Fruit fly (Drosophila melanogaster) whole organism, embryonic: Measurements from ENCODE around the gene CG7295.

ENCODE experiments used
- Adf1 ChIP-seq: fragments of 200-800 bp; sonication (Bioruptor generic); IDR thresholded peaks from 2 replicates; pipeline ENCODE4 v1.3.6; 2022; ENCODE audit warnings: missing biosample characterization, missing genetic modification characterization
- BtbVII ChIP-seq: fragments of 200-800 bp; sonication (Bioruptor generic); optimal IDR thresholded peaks from 3 replicates; lab custom pipeline; 2017; ENCODE audit warnings: missing biosample characterization, mild to moderate bottlenecking, missing genetic modification characterization
- CG10267 ChIP-seq: fragments of 200-800 bp; sonication (Bioruptor generic); optimal IDR thresholded peaks from 2 replicates; lab custom pipeline; 2018; ENCODE audit warnings: missing biosample characterization, mild to moderate bottlenecking, missing genetic modification characterization, moderate library complexity
- CG10431 ChIP-seq: fragments of 200-800 bp; sonication (Bioruptor generic); optimal IDR thresholded peaks from 3 replicates; lab custom pipeline; 2018; ENCODE audit warnings: missing biosample characterization, mild to moderate bottlenecking, missing genetic modification characterization
- CG11085 ChIP-seq: fragments of 200-800 bp; sonication (Bioruptor generic); IDR thresholded peaks from 2 replicates; pipeline ENCODE4 v1.3.6; 2022; ENCODE audit warnings: missing biosample characterization, missing genetic modification characterization
- CG11093 ChIP-seq: fragments of 200-800 bp; sonication (Bioruptor generic); IDR thresholded peaks from 3 replicates; pipeline ENCODE4 v1.3.6; 2022; ENCODE audit warnings: missing biosample characterization, missing genetic modification characterization
- CG12769 ChIP-seq: fragments of 200-800 bp; sonication (Bioruptor generic); optimal IDR thresholded peaks from 2 replicates; lab custom pipeline; 2019; ENCODE audit warnings: missing biosample characterization, mild to moderate bottlenecking, missing genetic modification characterization, moderate library complexity
- CG13894 ChIP-seq: fragments of 200-800 bp; sonication (Bioruptor generic); optimal IDR thresholded peaks from 3 replicates; lab custom pipeline; 2018; ENCODE audit warnings: missing biosample characterization, mild to moderate bottlenecking, missing genetic modification characterization, moderate library complexity
- CG15073 ChIP-seq: fragments of 200-800 bp; sonication (Bioruptor generic); optimal IDR thresholded peaks from 2 replicates; lab custom pipeline; 2016; ENCODE audit warnings: missing biosample characterization, missing genetic modification characterization
- CG16779 ChIP-seq: fragments of 200-800 bp; sonication (Bioruptor generic); IDR thresholded peaks from 2 replicates; pipeline ENCODE4 v1.3.6; 2022; ENCODE audit warnings: missing biosample characterization, missing genetic modification characterization
- CG17359 ChIP-seq: fragments of 200-800 bp; sonication (Bioruptor generic); optimal IDR thresholded peaks from 3 replicates; lab custom pipeline; 2018; ENCODE audit warnings: missing biosample characterization, mild to moderate bottlenecking, missing genetic modification characterization, moderate library complexity
- CG17612 ChIP-seq: fragments of 200-800 bp; sonication (Bioruptor generic); IDR thresholded peaks from 2 replicates; pipeline ENCODE4 v1.3.6; 2022; ENCODE audit warnings: missing biosample characterization, missing genetic modification characterization
- CG17829 ChIP-seq: fragments of 200-800 bp; optimal IDR thresholded peaks from 2 replicates; lab custom pipeline; 2019; ENCODE audit warnings: missing biosample characterization, mild to moderate bottlenecking, missing genetic modification characterization, moderate library complexity
- CG1832 ChIP-seq: fragments of 200-800 bp; sonication (Bioruptor generic); optimal IDR thresholded peaks from 2 replicates; lab custom pipeline; 2017; ENCODE audit warnings: missing biosample characterization, mild to moderate bottlenecking, missing genetic modification characterization, inconsistent platforms
- CG2678 ChIP-seq: fragments of 200-800 bp; sonication (Bioruptor generic); optimal IDR thresholded peaks from 3 replicates; lab custom pipeline; 2019; ENCODE audit warnings: missing biosample characterization, mild to moderate bottlenecking, missing genetic modification characterization, moderate library complexity
- CG31224 ChIP-seq: fragments of 200-800 bp; sonication (Bioruptor generic); IDR thresholded peaks from 2 replicates; pipeline ENCODE4 v1.3.6; 2022; ENCODE audit warnings: missing biosample characterization, missing genetic modification characterization
- CG32532 ChIP-seq: fragments of 200-800 bp; sonication (Bioruptor generic); IDR thresholded peaks from 2 replicates; pipeline ENCODE4 v1.3.6; 2022; ENCODE audit warnings: missing biosample characterization, missing genetic modification characterization
- CG4404 ChIP-seq: fragments of 200-800 bp; sonication (Bioruptor generic); IDR thresholded peaks from 2 replicates; pipeline ENCODE4 v1.3.6; 2022; ENCODE audit warnings: missing biosample characterization, missing genetic modification characterization
- CG4730 ChIP-seq: fragments of 200-800 bp; sonication (Bioruptor generic); IDR thresholded peaks from 2 replicates; pipeline ENCODE4 v1.3.6; 2022; ENCODE audit warnings: missing biosample characterization, missing genetic modification characterization
- CG7839 ChIP-seq: fragments of 200-800 bp; sonication (Bioruptor generic); optimal IDR thresholded peaks from 3 replicates; lab custom pipeline; 2018; ENCODE audit warnings: missing biosample characterization, mild to moderate bottlenecking, missing genetic modification characterization, moderate library complexity
- CG9876 ChIP-seq: fragments of 200-800 bp; sonication (Bioruptor generic); optimal IDR thresholded peaks from 2 replicates; lab custom pipeline; 2016; ENCODE audit warnings: missing biosample characterization, missing genetic modification characterization
- D ChIP-seq, 2 experiments: fragments of 200-800 bp in 1 of 2; fragments of >200 bp in 1 of 2; sonication (Bioruptor generic) in 1 of 2; optimal IDR thresholded peaks; 2 replicates in 1 of 2; 3 replicates in 1 of 2; lab custom pipeline; 2017; ENCODE audit warnings: mild to moderate bottlenecking in 1 of 2, missing biosample characterization in 1 of 2, missing genetic modification characterization in 1 of 2, missing genetic modification reagents in 1 of 2
- D19B ChIP-seq: fragments of 200-800 bp; sonication (Bioruptor generic); optimal IDR thresholded peaks from 2 replicates; lab custom pipeline; 2017; ENCODE audit warnings: missing biosample characterization, mild to moderate bottlenecking, missing genetic modification characterization
- ERR ChIP-seq: fragments of 200-800 bp; sonication (Bioruptor generic); optimal IDR thresholded peaks from 2 replicates; lab custom pipeline; 2016; ENCODE audit warnings: missing biosample characterization, missing genetic modification characterization
- Fer2 ChIP-seq: fragments of 200-800 bp; sonication (Bioruptor generic); optimal IDR thresholded peaks from 2 replicates; lab custom pipeline; 2018; ENCODE audit warnings: missing biosample characterization, mild to moderate bottlenecking, missing genetic modification characterization, moderate library complexity
- Hand ChIP-seq: fragments of 200-800 bp; sonication (Bioruptor generic); optimal IDR thresholded peaks from 2 replicates; lab custom pipeline; 2017; ENCODE audit warnings: mild to moderate bottlenecking, missing biosample characterization, missing genetic modification reagents, missing genetic modification characterization
- Hmr ChIP-seq: fragments of 200-800 bp; sonication (Bioruptor generic); optimal IDR thresholded peaks from 3 replicates; lab custom pipeline; 2017; ENCODE audit warnings: mild to moderate bottlenecking, missing biosample characterization, missing genetic modification reagents, missing genetic modification characterization
- Max ChIP-seq: fragments of 200-800 bp; sonication (Bioruptor generic); optimal IDR thresholded peaks from 2 replicates; lab custom pipeline; 2016; ENCODE audit warnings: missing biosample characterization, mild to moderate bottlenecking, missing genetic modification characterization
- Med ChIP-seq: fragments of 200-800 bp; sonication (Bioruptor generic); peaks from one replicate; lab custom pipeline; 2016; ENCODE audit warnings: missing biosample characterization, missing genetic modification characterization, mild to moderate bottlenecking, inconsistent platforms, moderate library complexity
- Nf-YA ChIP-seq: fragments of 200-800 bp; sonication (Bioruptor generic); IDR thresholded peaks from 2 replicates; pipeline ENCODE4 v1.3.6; 2022; ENCODE audit warnings: missing biosample characterization, missing genetic modification characterization
- Optix ChIP-seq: fragments of 200-800 bp; sonication (Bioruptor generic); IDR thresholded peaks from 3 replicates; pipeline ENCODE4 v1.3.6; 2022; ENCODE audit warnings: missing biosample characterization, missing genetic modification characterization
- Poxn ChIP-seq: fragments of 200-800 bp; sonication (Bioruptor generic); IDR thresholded peaks from 2 replicates; pipeline ENCODE4 v1.3.6; 2022; ENCODE audit warnings: missing biosample characterization, missing genetic modification characterization
- Sox102F ChIP-seq: fragments of 200-800 bp; sonication (Bioruptor generic); optimal IDR thresholded peaks from 2 replicates; lab custom pipeline; 2018; ENCODE audit warnings: missing biosample characterization, mild to moderate bottlenecking, missing genetic modification characterization, moderate library complexity
- Xbp1 ChIP-seq: fragments of 200-800 bp; sonication (Bioruptor generic); optimal IDR thresholded peaks from 3 replicates; lab custom pipeline; 2016; ENCODE audit warnings: missing biosample characterization, mild to moderate bottlenecking, missing genetic modification characterization
- Xrp1 ChIP-seq: fragments of 200-800 bp; sonication (Bioruptor generic); IDR thresholded peaks from 2 replicates; pipeline ENCODE4 v1.3.6; 2022; ENCODE audit warnings: missing biosample characterization, missing genetic modification characterization
- bsh ChIP-seq, 2 experiments: fragments of 200-800 bp; sonication (Bioruptor generic); optimal IDR thresholded peaks; 2 replicates each; lab custom pipeline; 2017 to 2018; ENCODE audit warnings: mild to moderate bottlenecking in 2 of 2, missing biosample characterization in 2 of 2, missing genetic modification characterization in 2 of 2, moderate library complexity in 1 of 2
- chm ChIP-seq: fragments of 200-800 bp; sonication (Bioruptor generic); IDR thresholded peaks from 2 replicates; pipeline ENCODE4 v1.3.6; 2022; ENCODE audit warnings: missing biosample characterization, missing genetic modification characterization
- eve ChIP-seq, 2 experiments: fragments of >200 bp; optimal IDR thresholded peaks; 2 replicates each; lab custom pipeline; 2017; ENCODE audit warnings: missing biosample characterization in 2 of 2, missing genetic modification characterization in 2 of 2
- fu2 ChIP-seq: fragments of 200-800 bp; sonication (Bioruptor generic); optimal IDR thresholded peaks from 2 replicates; lab custom pipeline; 2016; ENCODE audit warnings: missing biosample characterization, missing genetic modification characterization
- grn ChIP-seq: fragments of 200-800 bp; sonication (Bioruptor generic); optimal IDR thresholded peaks from 3 replicates; lab custom pipeline; 2017; ENCODE audit warnings: missing biosample characterization, missing genetic modification characterization
- hb ChIP-seq: fragments of 200-800 bp; sonication (Bioruptor generic); IDR thresholded peaks from 3 replicates; pipeline ENCODE4 v1.3.6; 2022; ENCODE audit warnings: missing biosample characterization, missing genetic modification characterization; ENCODE audit not compliant: partially characterized antibody
- hth ChIP-seq: fragments of >200 bp; optimal IDR thresholded peaks from 2 replicates; lab custom pipeline; 2017; ENCODE audit warnings: inconsistent platforms
- p53 ChIP-seq: fragments of 200-800 bp; sonication (Bioruptor generic); optimal IDR thresholded peaks from 2 replicates; lab custom pipeline; 2016; ENCODE audit warnings: missing biosample characterization, missing genetic modification characterization
- pum ChIP-seq: fragments of 200-800 bp; sonication (Bioruptor generic); optimal IDR thresholded peaks from 2 replicates; lab custom pipeline; 2016; ENCODE audit warnings: missing biosample characterization, missing genetic modification characterization
- repo ChIP-seq: fragments of 200-800 bp; sonication (Bioruptor generic); optimal IDR thresholded peaks from 2 replicates; lab custom pipeline; 2016; ENCODE audit warnings: missing biosample characterization, missing genetic modification characterization
- rib ChIP-seq: fragments of 200-800 bp; sonication (Bioruptor generic); IDR thresholded peaks from 2 replicates; pipeline ENCODE4 v1.3.6; 2022; ENCODE audit warnings: missing biosample characterization, missing genetic modification characterization
- sim ChIP-seq: fragments of 200-800 bp; sonication (Bioruptor generic); IDR thresholded peaks from 2 replicates; pipeline ENCODE4 v1.3.6; 2022; ENCODE audit warnings: missing biosample characterization, missing genetic modification characterization
- tgo ChIP-seq: fragments of 200-800 bp; sonication (Bioruptor generic); IDR thresholded peaks from 3 replicates; pipeline ENCODE4 v1.3.6; 2022; ENCODE audit warnings: missing biosample characterization, missing genetic modification characterization
- tna ChIP-seq: fragments of 200-800 bp; sonication (Bioruptor generic); IDR thresholded peaks from 2 replicates; pipeline ENCODE4 v1.3.6; 2022; ENCODE audit warnings: missing biosample characterization, missing genetic modification characterization; ENCODE audit not compliant: partially characterized antibody
- usp ChIP-seq: fragments of >200 bp; optimal IDR thresholded peaks from 2 replicates; lab custom pipeline; 2017; ENCODE audit warnings: missing biosample characterization, missing genetic modification characterization

The CG7295 gene

dm6 chr2L:1884409-1885082, 14.9 kb downstream of the CG7295 start, which contains the start of gene Wdr62 (continued):
- TF ChIP-seq CG10267 (tag; lab: Kevin White, UChicago), result peak; percentile 68
- TF ChIP-seq usp (GFP tag; lab: Kevin White, UChicago), result no peak
- TF ChIP-seq CG1832 (GFP tag; lab: Kevin White, UChicago), result no peak
- peak; percentile 74 for TF ChIP-seq CG12769 (tag; lab: Kevin White, UChicago)
- TF ChIP-seq CG11093 (GFP tag; lab: Robert Waterston, UW), result no peak
- peak; percentile 23 for TF ChIP-seq Max (GFP tag; lab: Kevin White, UChicago)
- peak; percentile 18 for TF ChIP-seq D (optimal IDR thresholded peaks at IDR 0.05; lab: Kevin White, UChicago)
- no peak for TF ChIP-seq D (GFP tag; optimal IDR thresholded peaks at IDR 0.05; lab: Kevin White, UChicago)
- TF ChIP-seq CG16779 (GFP tag; lab: Robert Waterston, UW), result 0 out of 2 replicates have a peak, but pooled peaks have one; percentile 13
- TF ChIP-seq rib (GFP tag; lab: Robert Waterston, UW), result peak; percentile 91
- peak; percentile 80 for TF ChIP-seq CG17829 (tag; lab: Kevin White, UChicago)
- TF ChIP-seq Med, result peak; percentile 94
- TF ChIP-seq hth, result no peak
- TF ChIP-seq CG13894 (tag; lab: Kevin White, UChicago), result peak; percentile 78
- TF ChIP-seq grn (GFP tag; lab: Kevin White, UChicago), result peak; percentile 22
- TF ChIP-seq chm (GFP tag; lab: Robert Waterston, UW), result peak; percentile 83
- TF ChIP-seq CG2678 (tag; lab: Kevin White, UChicago), result peak; percentile 60
- TF ChIP-seq p53 (GFP tag; lab: Kevin White, UChicago), result peak; percentile 18
- no peak for TF ChIP-seq eve (GFP tag; optimal IDR thresholded peaks at IDR 0.05; lab: Kevin White, UChicago)
- peak; percentile 56 for TF ChIP-seq Hand (GFP tag; lab: Kevin White, UChicago)
- TF ChIP-seq Hmr (GFP tag; lab: Kevin White, UChicago), result peak; percentile 88
- TF ChIP-seq CG11085 (GFP tag; lab: Robert Waterston, UW), result no peak
- no peak for TF ChIP-seq CG4730 (GFP tag; lab: Robert Waterston, UW)
- peak; percentile 48 for TF ChIP-seq ERR (GFP tag; lab: Kevin White, UChicago)
- peak; percentile 16 for TF ChIP-seq CG7839 (tag; lab: Kevin White, UChicago)
- peak; percentile 41 for TF ChIP-seq Xbp1 (GFP tag; lab: Kevin White, UChicago)
- TF ChIP-seq tgo (GFP tag; lab: Robert Waterston, UW), result no peak
- no peak for TF ChIP-seq Nf-YA (GFP tag; lab: Robert Waterston, UW)
- no peak for TF ChIP-seq CG10431 (GFP tag; lab: Kevin White, UChicago)
- TF ChIP-seq CG9876 (GFP tag; lab: Kevin White, UChicago), result peak; percentile 16
- peak; percentile 11 for TF ChIP-seq pum
- TF ChIP-seq CG32532, result peak; percentile 54; the same call in 1 of the 2 replicates
- TF ChIP-seq hb, result no peak
- no peak for TF ChIP-seq Fer2 (tag; lab: Kevin White, UChicago)
- no peak for TF ChIP-seq CG4404 (GFP tag; lab: Robert Waterston, UW)
- TF ChIP-seq CG17612, result no peak
- peak; percentile 68 for TF ChIP-seq repo (GFP tag; lab: Kevin White, UChicago)
- TF ChIP-seq CG15073 (GFP tag; lab: Kevin White, UChicago), result no peak
- TF ChIP-seq Poxn (GFP tag; lab: Robert Waterston, UW), result no peak
- no peak for TF ChIP-seq CG17359 (tag; lab: Kevin White, UChicago)
- peak; percentile 75 for TF ChIP-seq Adf1
- no peak for TF ChIP-seq sim
- TF ChIP-seq tna (GFP tag; lab: Robert Waterston, UW), result no peak; the same call in none of the 2 replicates
- TF ChIP-seq fu2 (GFP tag; lab: Kevin White, UChicago), result peak; percentile 35
- TF ChIP-seq CG31224 (GFP tag; lab: Robert Waterston, UW), result no peak
- peak; percentile 24 for TF ChIP-seq Sox102F (GFP tag; lab: Kevin White, UChicago)
- TF ChIP-seq Optix (GFP tag; lab: Robert Waterston, UW), result no peak
- no peak for TF ChIP-seq D19B
- peak in 1 of 2 experiments; percentile 4 for TF ChIP-seq bsh (GFP tag; optimal IDR thresholded peaks at IDR 0.05; lab: Kevin White, UChicago)
- TF ChIP-seq Xrp1 (GFP tag; lab: Robert Waterston, UW), result no peak; the same call in 1 of the 2 replicates
- peak; percentile 42 for TF ChIP-seq BtbVII
